Fruit fly (Drosophila melanogaster) whole organism, embryonic: ENCODE data around the gene Cyp313b1.
A peak's percentile ranks its signal among the peaks of the same experiment; 100 is the strongest.

Source experiments
- ATbp ChIP-seq: fragments of 200-800 bp; sonication (Bioruptor generic); optimal IDR thresholded peaks from 2 replicates; lab custom pipeline; 2017; ENCODE audit warnings: missing biosample characterization, mild to moderate bottlenecking, missing genetic modification characterization, missing genetic modification reagents
- CG13123 ChIP-seq: fragments of 200-800 bp; sonication (Bioruptor generic); optimal IDR thresholded peaks from 2 replicates; lab custom pipeline; 2016; ENCODE audit warnings: missing biosample characterization, missing genetic modification characterization
- CG13775 ChIP-seq: fragments of 200-800 bp; sonication (Bioruptor generic); optimal IDR thresholded peaks from 3 replicates; lab custom pipeline; 2017; ENCODE audit warnings: missing biosample characterization, mild to moderate bottlenecking, missing genetic modification characterization
- CG15479 ChIP-seq: fragments of 200-800 bp; sonication (Bioruptor generic); optimal IDR thresholded peaks from 3 replicates; lab custom pipeline; 2019; ENCODE audit warnings: missing biosample characterization, mild to moderate bottlenecking, missing genetic modification characterization, moderate library complexity
- CG1602 ChIP-seq: fragments of 200-800 bp; sonication (Bioruptor generic); optimal IDR thresholded peaks from 3 replicates; lab custom pipeline; 2016; ENCODE audit warnings: missing biosample characterization, missing genetic modification characterization
- CG17912 ChIP-seq: fragments of 200-800 bp; sonication (Bioruptor generic); optimal IDR thresholded peaks from 2 replicates; lab custom pipeline; 2018; ENCODE audit warnings: missing biosample characterization, mild to moderate bottlenecking, missing genetic modification characterization
- CG2116 ChIP-seq: fragments of 200-800 bp; sonication (Bioruptor generic); optimal IDR thresholded peaks from 3 replicates; lab custom pipeline; 2018; ENCODE audit warnings: missing biosample characterization, mild to moderate bottlenecking, missing genetic modification characterization
- CG2129 ChIP-seq: fragments of 200-800 bp; sonication (Bioruptor generic); IDR thresholded peaks from 2 replicates; pipeline ENCODE4 v1.3.6; 2022; ENCODE audit warnings: missing biosample characterization, missing genetic modification characterization; ENCODE audit not compliant: partially characterized antibody
- CG2678 ChIP-seq: fragments of 200-800 bp; sonication (Bioruptor generic); optimal IDR thresholded peaks from 3 replicates; lab custom pipeline; 2019; ENCODE audit warnings: missing biosample characterization, mild to moderate bottlenecking, missing genetic modification characterization, moderate library complexity
- CG31224 ChIP-seq: fragments of 200-800 bp; sonication (Bioruptor generic); IDR thresholded peaks from 2 replicates; pipeline ENCODE4 v1.3.6; 2022; ENCODE audit warnings: missing biosample characterization, missing genetic modification characterization
- CG3281 ChIP-seq: fragments of 200-800 bp; sonication (Bioruptor generic); optimal IDR thresholded peaks from 3 replicates; lab custom pipeline; 2017; ENCODE audit warnings: missing biosample characterization, mild to moderate bottlenecking, missing genetic modification characterization
- CG34224 ChIP-seq: fragments of 200-800 bp; sonication (Bioruptor generic); IDR thresholded peaks from 3 replicates; pipeline ENCODE4 v1.3.6; 2022; ENCODE audit warnings: missing biosample characterization, missing genetic modification characterization; ENCODE audit not compliant: partially characterized antibody
- CG5180 ChIP-seq: fragments of 200-800 bp; sonication (Bioruptor generic); optimal IDR thresholded peaks from 3 replicates; lab custom pipeline; 2017; ENCODE audit warnings: missing biosample characterization, missing genetic modification characterization, mild to moderate bottlenecking, moderate library complexity, missing genetic modification reagents
- CkIIα-i1 ChIP-seq: fragments of 200-800 bp; sonication (Bioruptor generic); IDR thresholded peaks from 2 replicates; pipeline ENCODE4 v1.3.6; 2022; ENCODE audit warnings: missing biosample characterization, missing genetic modification characterization
- Dll ChIP-seq: fragments of 200-800 bp; sonication (Bioruptor generic); IDR thresholded peaks from 4 replicates; pipeline ENCODE4 v1.3.6; 2022; ENCODE audit warnings: missing biosample characterization, missing genetic modification characterization; ENCODE audit not compliant: partially characterized antibody
- Eip74EF ChIP-seq, 2 experiments: fragments of 200-800 bp in 1 of 2; fragments of >200 bp in 1 of 2; sonication (Bioruptor generic) in 1 of 2; optimal IDR thresholded peaks; 2 replicates each; lab custom pipeline; 2017 to 2019; ENCODE audit warnings: missing biosample characterization in 2 of 2, missing genetic modification characterization in 2 of 2, mild to moderate bottlenecking in 1 of 2, moderate library complexity in 1 of 2
- Gsc ChIP-seq: fragments of 200-800 bp; sonication (Bioruptor generic); IDR thresholded peaks from 2 replicates; pipeline ENCODE4 v1.3.6; 2022; ENCODE audit warnings: missing biosample characterization, missing genetic modification characterization
- HLH54F ChIP-seq: fragments of 200-800 bp; sonication (Bioruptor generic); optimal IDR thresholded peaks from 3 replicates; lab custom pipeline; 2016; ENCODE audit warnings: missing biosample characterization, missing genetic modification characterization
- Lpt ChIP-seq: fragments of >200 bp; optimal IDR thresholded peaks from 2 replicates; lab custom pipeline; 2018; ENCODE audit warnings: missing biosample characterization, missing genetic modification characterization
- MTF-1 ChIP-seq: fragments of 200-800 bp; sonication (Bioruptor generic); optimal IDR thresholded peaks from 2 replicates; lab custom pipeline; 2018; ENCODE audit warnings: missing biosample characterization, mild to moderate bottlenecking, missing genetic modification characterization, borderline replicate concordance
- Max ChIP-seq: fragments of 200-800 bp; sonication (Bioruptor generic); optimal IDR thresholded peaks from 2 replicates; lab custom pipeline; 2016; ENCODE audit warnings: missing biosample characterization, mild to moderate bottlenecking, missing genetic modification characterization
- NC2α ChIP-seq: fragments of 200-800 bp; sonication (Bioruptor generic); optimal IDR thresholded peaks from 2 replicates; lab custom pipeline; 2016; ENCODE audit warnings: missing biosample characterization, missing genetic modification characterization
- NC2β ChIP-seq: fragments of 200-800 bp; sonication (Bioruptor generic); optimal IDR thresholded peaks from 2 replicates; lab custom pipeline; 2016; ENCODE audit warnings: missing biosample characterization, missing genetic modification characterization
- Nf-YB ChIP-seq: fragments of 200-800 bp; sonication (Bioruptor generic); optimal IDR thresholded peaks from 3 replicates; lab custom pipeline; 2019; ENCODE audit warnings: missing biosample characterization, mild to moderate bottlenecking, missing genetic modification characterization, moderate library complexity
- Oaz ChIP-seq: fragments of 200-800 bp; sonication (Bioruptor generic); IDR thresholded peaks from 2 replicates; pipeline ENCODE4 v1.3.6; 2022; ENCODE audit warnings: missing biosample characterization, missing genetic modification characterization
- Optix ChIP-seq: fragments of 200-800 bp; sonication (Bioruptor generic); IDR thresholded peaks from 3 replicates; pipeline ENCODE4 v1.3.6; 2022; ENCODE audit warnings: missing biosample characterization, missing genetic modification characterization
- Side ChIP-seq: fragments of 200-800 bp; sonication (Bioruptor generic); optimal IDR thresholded peaks from 2 replicates; lab custom pipeline; 2016; ENCODE audit warnings: missing biosample characterization, missing genetic modification characterization
- Sox100B ChIP-seq: fragments of 200-800 bp; sonication (Bioruptor generic); optimal IDR thresholded peaks from 3 replicates; lab custom pipeline; 2018; ENCODE audit warnings: missing biosample characterization, mild to moderate bottlenecking, missing genetic modification characterization
- Spps ChIP-seq: fragments of 200-800 bp; sonication (Bioruptor generic); optimal IDR thresholded peaks from 2 replicates; lab custom pipeline; 2018; ENCODE audit warnings: missing biosample characterization, mild to moderate bottlenecking, missing genetic modification characterization
- Xbp1 ChIP-seq: fragments of 200-800 bp; sonication (Bioruptor generic); optimal IDR thresholded peaks from 3 replicates; lab custom pipeline; 2016; ENCODE audit warnings: missing biosample characterization, mild to moderate bottlenecking, missing genetic modification characterization
- br ChIP-seq: fragments of >200 bp; optimal IDR thresholded peaks from 2 replicates; lab custom pipeline; 2017
- ci ChIP-seq: fragments of 200-800 bp; sonication (Bioruptor generic); IDR thresholded peaks from 3 replicates; pipeline ENCODE4 v1.3.6; 2022; ENCODE audit warnings: missing biosample characterization, missing genetic modification characterization
- danr ChIP-seq: fragments of 200-800 bp; sonication (Bioruptor generic); IDR thresholded peaks from 2 replicates; pipeline ENCODE4 v1.3.6; 2022; ENCODE audit warnings: missing biosample characterization, missing genetic modification characterization
- dati ChIP-seq: fragments of 200-800 bp; sonication (Bioruptor generic); IDR thresholded peaks from 2 replicates; pipeline ENCODE4 v1.3.6; 2022; ENCODE audit warnings: missing biosample characterization, missing genetic modification characterization
- eve ChIP-seq, 2 experiments: fragments of >200 bp; optimal IDR thresholded peaks; 2 replicates each; lab custom pipeline; 2017; ENCODE audit warnings: missing biosample characterization in 2 of 2, missing genetic modification characterization in 2 of 2
- ftz-f1 ChIP-seq: fragments of 200-800 bp; sonication (Bioruptor generic); optimal IDR thresholded peaks from 2 replicates; lab custom pipeline; 2016; ENCODE audit warnings: missing biosample characterization, missing genetic modification characterization
- gcm2 ChIP-seq: fragments of 200-800 bp; sonication (Bioruptor generic); optimal IDR thresholded peaks from 2 replicates; lab custom pipeline; 2016; ENCODE audit warnings: missing biosample characterization, missing genetic modification characterization
- gfzf ChIP-seq: fragments of 200-800 bp; sonication (Bioruptor generic); optimal IDR thresholded peaks from 2 replicates; lab custom pipeline; 2016; ENCODE audit warnings: missing biosample characterization, mild to moderate bottlenecking, missing genetic modification characterization, moderate library complexity
- gro ChIP-seq: fragments of 200-800 bp; sonication (Bioruptor generic); optimal IDR thresholded peaks from 2 replicates; lab custom pipeline; 2016; ENCODE audit warnings: missing biosample characterization, missing genetic modification characterization
- h ChIP-seq: fragments of >200 bp; optimal IDR thresholded peaks from 2 replicates; lab custom pipeline; 2017
- knrl ChIP-seq: fragments of 200-800 bp; sonication (Bioruptor generic); IDR thresholded peaks from 3 replicates; pipeline ENCODE4 v1.3.6; 2022; ENCODE audit warnings: missing biosample characterization, missing genetic modification characterization; ENCODE audit not compliant: partially characterized antibody
- nmo ChIP-seq: fragments of 200-800 bp; sonication (Bioruptor generic); optimal IDR thresholded peaks from 2 replicates; lab custom pipeline; 2018; ENCODE audit warnings: missing biosample characterization, mild to moderate bottlenecking, missing genetic modification characterization, moderate library complexity
- oc ChIP-seq: fragments of 200-800 bp; sonication (Bioruptor generic); optimal IDR thresholded peaks from 2 replicates; lab custom pipeline; 2018; ENCODE audit warnings: missing biosample characterization, mild to moderate bottlenecking, missing genetic modification characterization, moderate library complexity
- peb ChIP-seq: fragments of 200-800 bp; sonication (Bioruptor generic); IDR thresholded peaks from 2 replicates; pipeline ENCODE4 v1.3.6; 2022; ENCODE audit warnings: missing biosample characterization, missing genetic modification characterization
- seq ChIP-seq: fragments of 200-800 bp; sonication (Bioruptor generic); IDR thresholded peaks from 2 replicates; pipeline ENCODE4 v1.3.6; 2022; ENCODE audit warnings: missing biosample characterization, missing genetic modification characterization
- slp2 ChIP-seq: fragments of 200-800 bp; sonication (Bioruptor generic); optimal IDR thresholded peaks from 2 replicates; lab custom pipeline; 2016; ENCODE audit warnings: missing biosample characterization, missing genetic modification characterization
- tna ChIP-seq: fragments of 200-800 bp; sonication (Bioruptor generic); IDR thresholded peaks from 2 replicates; pipeline ENCODE4 v1.3.6; 2022; ENCODE audit warnings: missing biosample characterization, missing genetic modification characterization; ENCODE audit not compliant: partially characterized antibody
- vnd ChIP-seq: fragments of 200-800 bp; sonication (Bioruptor generic); IDR thresholded peaks from 3 replicates; pipeline ENCODE4 v1.3.6; 2022; ENCODE audit warnings: missing biosample characterization, missing genetic modification characterization; ENCODE audit not compliant: partially characterized antibody
- vvl ChIP-seq: fragments of 200-800 bp; sonication (Bioruptor generic); IDR thresholded peaks from 2 replicates; pipeline ENCODE4 v1.3.6; 2022; ENCODE audit warnings: missing biosample characterization, missing genetic modification characterization
- wor ChIP-seq: fragments of 200-800 bp; sonication (Bioruptor generic); IDR thresholded peaks from 2 replicates; pipeline ENCODE4 v1.3.6; 2022; ENCODE audit warnings: missing biosample characterization, missing genetic modification characterization
- zfh1 ChIP-seq: fragments of 200-800 bp; sonication (Bioruptor generic); IDR thresholded peaks from 3 replicates; pipeline ENCODE4 v1.3.6; 2022; ENCODE audit warnings: missing biosample characterization, missing genetic modification characterization

Gene Cyp313b1

DNA sequence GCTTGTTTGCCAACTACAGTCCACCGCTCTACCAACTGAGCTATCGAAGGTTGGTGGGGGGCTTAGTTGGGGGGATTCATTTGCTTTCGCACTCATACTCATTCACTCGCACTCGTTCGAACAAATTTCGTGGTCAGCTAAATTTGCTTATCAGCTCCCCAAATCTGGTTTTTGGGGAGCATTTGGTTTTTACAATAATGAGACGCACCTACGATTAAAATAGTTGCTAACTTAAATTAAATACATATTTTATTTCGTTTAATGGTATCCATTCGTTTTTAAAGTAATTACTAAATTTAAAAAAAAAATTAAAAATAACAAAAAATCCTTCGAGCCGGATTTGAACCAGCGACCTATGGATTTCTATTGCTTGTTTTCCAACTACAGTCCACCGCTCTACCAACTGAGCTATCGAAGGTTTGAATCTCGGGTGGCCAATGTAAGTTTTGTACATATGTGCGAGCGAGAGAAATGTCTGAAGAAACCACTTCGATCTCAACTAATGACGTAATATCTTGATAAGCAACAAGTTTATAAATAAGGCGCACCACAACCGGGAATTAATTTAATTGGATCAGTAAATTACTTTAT, 3.0 kb downstream of the Cyp313b1 start (continued):
- TF ChIP-seq CG34224 (GFP tag; lab: Robert Waterston, UW) (peak; percentile 63; the same call in 2 of the 3 replicates), oc (tag; lab: Kevin White, UChicago) (no peak), zfh1 (GFP tag; lab: Robert Waterston, UW) (no peak), CkIIα-i1 (GFP tag; lab: Robert Waterston, UW) (no peak), CG5180 (GFP tag; lab: Kevin White, UChicago) (peak; percentile 14), Sox100B (GFP tag; lab: Kevin White, UChicago) (no peak), vnd (peak; percentile 31; the same call in 1 of the 3 replicates), CG17912 (GFP tag; lab: Kevin White, UChicago) (no peak), gro (GFP tag; lab: Kevin White, UChicago) (no peak), vvl (0 out of 2 replicates have a peak, but pooled peaks have one; percentile 24), ci (GFP tag; lab: Robert Waterston, UW) (no peak), slp2 (GFP tag; lab: Kevin White, UChicago) (no peak), HLH54F (GFP tag; lab: Kevin White, UChicago) (no peak), ftz-f1 (GFP tag; lab: Kevin White, UChicago) (no peak), Xbp1 (GFP tag; lab: Kevin White, UChicago) (no peak), NC2α (no peak), gfzf (GFP tag; lab: Kevin White, UChicago) (no peak), Max (GFP tag; lab: Kevin White, UChicago) (no peak), dati (GFP tag; lab: Robert Waterston, UW) (no peak), h (lab: Kevin White, UChicago) (no peak), Dll (GFP tag; lab: Robert Waterston, UW) (peak; percentile 52; the same call in 1 of the 4 replicates), tna (GFP tag; lab: Robert Waterston, UW) (peak; percentile 55), knrl (GFP tag; lab: Robert Waterston, UW) (peak; percentile 49; the same call in 2 of the 3 replicates), eve (GFP tag; optimal IDR thresholded peaks at IDR 0.05; lab: Kevin White, UChicago) (peak in 1 of 2 experiments; percentile 40), seq (GFP tag; lab: Robert Waterston, UW) (no peak), gcm2 (GFP tag; lab: Kevin White, UChicago) (no peak), Gsc (no peak), CG2129 (GFP tag; lab: Robert Waterston, UW) (0 out of 2 replicates have a peak, but pooled peaks have one; percentile 25), Spps (tag; lab: Kevin White, UChicago) (no peak), CG31224 (no peak), ATbp (no peak), nmo (GFP tag; lab: Kevin White, UChicago) (no peak), Side (GFP tag; lab: Kevin White, UChicago) (no peak), peb (GFP tag; lab: Robert Waterston, UW) (no peak), Optix (GFP tag; lab: Robert Waterston, UW) (no peak), CG13123 (no peak), Eip74EF (GFP tag; optimal IDR thresholded peaks at IDR 0.05; lab: Kevin White, UChicago) (no peak), Lpt (GFP tag; lab: Kevin White, UChicago) (no peak), danr (no peak), CG2678 (tag; lab: Kevin White, UChicago) (peak; percentile 9), MTF-1 (GFP tag; lab: Kevin White, UChicago) (no peak), CG13775 (GFP tag; lab: Kevin White, UChicago) (no peak), Nf-YB (GFP tag; lab: Kevin White, UChicago) (no peak), CG3281 (GFP tag; lab: Kevin White, UChicago) (no peak), br (lab: Kevin White, UChicago) (no peak), Oaz (no peak), CG2116 (GFP tag; lab: Kevin White, UChicago) (no peak), CG1602 (no peak), CG15479 (GFP tag; lab: Kevin White, UChicago) (no peak), wor (GFP tag; lab: Robert Waterston, UW) (no peak), NC2β (GFP tag; lab: Kevin White, UChicago) (no peak)
